Worm (Caenorhabditis elegans): Measurements from ENCODE around the gene dhs-17.

The dhs-17 gene

ce11 chrV:5996114-5996513 is 38.5 kb downstream of the dhs-17 start, which contains the start of gene cpg-4:
Gene cpg-4 (plus strand): TSS chrV:5996416.
- TF ChIP-seq mdl-1 (tag; optimal IDR thresholded peaks at IDR 0.05) (no peak), R02D3.7 (tag; optimal IDR thresholded peaks at IDR 0.05) (no peak), blmp-1 (tag; optimal IDR thresholded peaks at IDR 0.05; ENCODE audit: insufficient read depth) (no peak), sma-9 (GFP tag; optimal IDR thresholded peaks at IDR 0.05) (no peak), sma-9 (tag; optimal IDR thresholded peaks at IDR 0.05) (no peak), nhr-23 (tag; optimal IDR thresholded peaks at IDR 0.05) (no peak), nhr-11 (tag; optimal IDR thresholded peaks at IDR 0.05) (no peak), nhr-25 (tag; optimal IDR thresholded peaks at IDR 0.05) (no peak), lsy-2 (tag; optimal IDR thresholded peaks at IDR 0.05) (no peak), nhr-129 (tag; optimal IDR thresholded peaks at IDR 0.05) (no peak), ZK546.5 (tag; optimal IDR thresholded peaks at IDR 0.05) (no peak), dmd-4 (tag; optimal IDR thresholded peaks at IDR 0.05) (no peak), skn-1 (tag; optimal IDR thresholded peaks at IDR 0.05) (no peak), mab-5 (tag; optimal IDR thresholded peaks at IDR 0.05) (no peak), fos-1 (tag; optimal IDR thresholded peaks at IDR 0.05) (no peak), C34F6.9 (tag; optimal IDR thresholded peaks at IDR 0.05) (no peak), ceh-82 (tag; optimal IDR thresholded peaks at IDR 0.05) (no peak), lin-11 (tag; optimal IDR thresholded peaks at IDR 0.05) (no peak), sma-3 (GFP tag; optimal IDR thresholded peaks at IDR 0.05) (no peak)

ce11 chrV:5995598-5995997 is 39.0 kb downstream of the dhs-17 start:
- TF ChIP-seq alr-1 (tag; optimal IDR thresholded peaks at IDR 0.05) (no peak), nhr-6 (tag; optimal IDR thresholded peaks at IDR 0.05) (no peak), nhr-11 (tag; optimal IDR thresholded peaks at IDR 0.05) (no peak), aly-2 (tag; optimal IDR thresholded peaks at IDR 0.05) (no peak), nhr-23 (tag; optimal IDR thresholded peaks at IDR 0.05) (no peak), nhr-10 (tag; optimal IDR thresholded peaks at IDR 0.05) (no peak), unc-62 (GFP tag; optimal IDR thresholded peaks at IDR 0.05) (no peak), nhr-237 (tag; optimal IDR thresholded peaks at IDR 0.05) (no peak)

- TF ChIP-seq fos-1 (tag; optimal IDR thresholded peaks at IDR 0.05) (no peak), peb-1 (tag; optimal IDR thresholded peaks at IDR 0.05) (no peak), mab-5 (tag; optimal IDR thresholded peaks at IDR 0.05) (peak; percentile 44), lin-13 (GFP tag; optimal IDR thresholded peaks at IDR 0.05) (peak; percentile 30), nhr-6 (tag; optimal IDR thresholded peaks at IDR 0.05) (peak; percentile 58), nhr-25 (tag; optimal IDR thresholded peaks at IDR 0.05) (no peak), ztf-11 (tag; optimal IDR thresholded peaks at IDR 0.05) (no peak), sma-3 (GFP tag; optimal IDR thresholded peaks at IDR 0.05) (no peak), mdl-1 (tag; optimal IDR thresholded peaks at IDR 0.05) (peak in 1 of 2 experiments; percentile 46), sem-4 (tag; optimal IDR thresholded peaks at IDR 0.05) (no peak), unc-55 (GFP tag; optimal IDR thresholded peaks at IDR 0.05) (peak; percentile 83), nhr-21 (tag; optimal IDR thresholded peaks at IDR 0.05) (no peak), nhr-129 (tag; optimal IDR thresholded peaks at IDR 0.05) (peak; percentile 86), dmd-4 (tag; optimal IDR thresholded peaks at IDR 0.05) (no peak), unc-62 (GFP tag; optimal IDR thresholded peaks at IDR 0.05) (no peak), lsy-2 (tag; optimal IDR thresholded peaks at IDR 0.05) (peak in 1 of 2 experiments; percentile 66), crh-2 (tag; optimal IDR thresholded peaks at IDR 0.05) (peak; percentile 94), nhr-11 (tag; optimal IDR thresholded peaks at IDR 0.05) (no peak), F13H6.1 (tag; optimal IDR thresholded peaks at IDR 0.05) (peak; percentile 67), nhr-237 (tag; optimal IDR thresholded peaks at IDR 0.05) (no peak), lin-39 (tag; optimal IDR thresholded peaks at IDR 0.05) (no peak), ceh-16 (tag; optimal IDR thresholded peaks at IDR 0.05) (no peak), egl-27 (tag; optimal IDR thresholded peaks at IDR 0.05) (peak; percentile 48), sma-9 (GFP tag; optimal IDR thresholded peaks at IDR 0.05) (peak; percentile 2), sma-9 (tag; optimal IDR thresholded peaks at IDR 0.05) (no peak), lin-11 (tag; optimal IDR thresholded peaks at IDR 0.05) (no peak), mbf-1 (tag; optimal IDR thresholded peaks at IDR 0.05) (no peak), C34F6.9 (tag; optimal IDR thresholded peaks at IDR 0.05) (peak; percentile 84), zag-1 (tag; optimal IDR thresholded peaks at IDR 0.05) (peak; percentile 80)
Observed at ce11 chrV:5991490-5992069, 43.0 kb downstream of the dhs-17 start.
